Worm (Caenorhabditis elegans): Measurements from ENCODE around the gene T02G5.15.

DNA sequence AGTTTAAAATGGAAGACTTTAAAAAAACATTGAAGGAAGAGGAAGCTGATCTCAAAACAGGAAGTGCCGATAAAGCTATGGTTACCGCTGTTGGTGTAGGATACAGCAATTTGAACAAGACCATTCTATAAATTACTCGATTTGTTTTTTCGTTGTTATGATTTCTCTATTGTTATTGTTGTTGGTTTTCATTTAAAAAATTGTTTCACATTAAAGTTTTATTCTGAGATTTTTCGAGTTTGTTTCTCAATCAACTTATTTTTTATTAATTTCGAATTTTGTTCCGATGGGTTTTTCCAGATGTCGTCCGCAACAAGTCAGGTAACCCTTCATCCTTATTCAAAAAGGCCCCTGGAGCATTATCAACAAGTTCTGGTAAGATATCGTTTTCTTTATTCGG, 32.3 kb upstream of the T02G5.15 start, which contains the start of gene ZK1127.12:
- TF ChIP-seq W03F9.2 (tag; optimal IDR thresholded peaks at IDR 0.05) = no peak
- TF ChIP-seq him-1 (tag; optimal IDR thresholded peaks at IDR 0.05) = no peak
